Worm (Caenorhabditis elegans) whole organism, midembryonic: Measurements from ENCODE around the gene efhc-1.

ENCODE experiments used
- flt-1 ChIP-seq: fragments of 200-800 bp; sonication (Bioruptor generic); IDR thresholded peaks from 2 replicates; pipeline ENCODE4 v1.3.6; 2022; ENCODE audit warnings: missing genetic modification characterization, missing compliant biosample characterization
- klf-2 ChIP-seq: fragments of 200-800 bp; sonication (Bioruptor generic); conservative IDR thresholded peaks from 2 replicates; pipeline ENCODE4 v1.3.6; 2022; ENCODE audit warnings: missing genetic modification reagents, missing genetic modification characterization, missing compliant biosample characterization
- med-1 ChIP-seq: sonication (generic microtip); optimal IDR thresholded peaks from 2 replicates; lab custom pipeline; 2017; ENCODE audit warnings: missing genetic modification characterization, mild to moderate bottlenecking, missing compliant biosample characterization, antibody characterized with exemption, missing genetic modification reagents; ENCODE audit not compliant: insufficient read depth
- ztf-23 ChIP-seq: fragments of 200-800 bp; sonication (Bioruptor generic); IDR thresholded peaks from 2 replicates; pipeline ENCODE4 v1.3.6; 2022; ENCODE audit warnings: missing genetic modification reagents, missing genetic modification characterization, missing compliant biosample characterization

- TF ChIP-seq flt-1 (GFP tag; lab: Robert Waterston, UW) (no peak), klf-2 (GFP tag; lab: Robert Waterston, UW) (no peak), med-1 (no peak), ztf-23 (GFP tag; lab: Robert Waterston, UW) (no peak)
These were observed 18.8 kb downstream of the efhc-1 start for ce11 chrX:10376989-10377388.
